Fruit fly (Drosophila melanogaster) whole organism, wandering third instar larva: ENCODE data around the gene osp.

Experiments used
- CG9705 ChIP-seq: fragments of 200-800 bp; sonication (Bioruptor generic); optimal IDR thresholded peaks from 2 replicates; lab custom pipeline; 2018; ENCODE audit warnings: missing biosample characterization, mild to moderate bottlenecking, missing genetic modification characterization
- ey ChIP-seq: fragments of 200-800 bp; sonication (Bioruptor generic); optimal IDR thresholded peaks from 2 replicates; lab custom pipeline; 2016; ENCODE audit warnings: missing biosample characterization, missing genetic modification characterization
- rgr ChIP-seq: fragments of 200-800 bp; sonication (Bioruptor generic); optimal IDR thresholded peaks from 3 replicates; lab custom pipeline; 2016; ENCODE audit warnings: missing biosample characterization, mild to moderate bottlenecking, missing genetic modification characterization

dm6 chr2L:14580693-14581572 is 108.2 kb downstream of the osp start:
- TF ChIP-seq ey (GFP tag; lab: Kevin White, UChicago), result no peak
- TF ChIP-seq CG9705 (GFP tag; lab: Kevin White, UChicago), result no peak
- no peak for TF ChIP-seq rgr
